Worm (Caenorhabditis elegans) whole organism, mixed stage, embryonic: ENCODE data around the gene snx-6.

ENCODE experiments used
- M03D4.4 ChIP-seq: sonication (generic microtip); optimal IDR thresholded peaks from 2 replicates; lab custom pipeline; 2017; ENCODE audit warnings: mild to moderate bottlenecking, missing genetic modification characterization, missing compliant biosample characterization
- bed-3 ChIP-seq: fragments of 200-800 bp; sonication (Bioruptor generic); optimal IDR thresholded peaks from 3 replicates; lab custom pipeline; 2018; ENCODE audit warnings: mild to moderate bottlenecking, missing genetic modification characterization, moderate library complexity, missing compliant biosample characterization
- blmp-1 ChIP-seq: fragments of 150-350 bp; optimal IDR thresholded peaks from 2 replicates; lab custom pipeline; 2014; ENCODE audit warnings: missing biosample characterization, missing genetic modification characterization
- ceh-39 ChIP-seq: fragments of 150-350 bp; optimal IDR thresholded peaks from 2 replicates; lab custom pipeline; 2014; ENCODE audit warnings: missing biosample characterization, missing genetic modification characterization
- ceh-43 ChIP-seq: fragments of 200-800 bp; sonication (Bioruptor generic); optimal IDR thresholded peaks from 2 replicates; lab custom pipeline; 2018; ENCODE audit warnings: mild to moderate bottlenecking, missing genetic modification characterization, moderate library complexity, missing compliant biosample characterization
- ceh-83 ChIP-seq: fragments of 200-800 bp; sonication (Bioruptor generic); optimal IDR thresholded peaks from 2 replicates; lab custom pipeline; 2018; ENCODE audit warnings: mild to moderate bottlenecking, missing genetic modification characterization, missing compliant biosample characterization
- ces-1 ChIP-seq: fragments of 150-350 bp; optimal IDR thresholded peaks from 2 replicates; lab custom pipeline; 2014; ENCODE audit warnings: missing biosample characterization, missing genetic modification reagents, missing genetic modification characterization
- cnd-1 ChIP-seq: fragments of 200-800 bp; sonication (Bioruptor generic); optimal IDR thresholded peaks from 2 replicates; lab custom pipeline; 2018; ENCODE audit warnings: mild to moderate bottlenecking, missing genetic modification characterization, missing compliant biosample characterization
- drap-1 ChIP-seq: fragments of 200-800 bp; sonication (Bioruptor generic); optimal IDR thresholded peaks from 3 replicates; lab custom pipeline; 2018; ENCODE audit warnings: mild to moderate bottlenecking, missing genetic modification characterization, missing compliant biosample characterization
- elt-1 ChIP-seq: sonication (generic microtip); optimal IDR thresholded peaks from 2 replicates; lab custom pipeline; 2017; ENCODE audit warnings: missing genetic modification characterization, mild to moderate bottlenecking, missing compliant biosample characterization, antibody characterized with exemption, moderate library complexity, borderline replicate concordance; ENCODE audit not compliant: insufficient read depth
- elt-3 ChIP-seq: fragments of 150-350 bp; optimal IDR thresholded peaks from 2 replicates; lab custom pipeline; 2014; ENCODE audit warnings: missing biosample characterization, missing genetic modification characterization
- flh-1 ChIP-seq: fragments of 200-800 bp; sonication (Bioruptor generic); optimal IDR thresholded peaks from 2 replicates; lab custom pipeline; 2018; ENCODE audit warnings: mild to moderate bottlenecking, missing genetic modification characterization, moderate library complexity, missing compliant biosample characterization
- ham-2 ChIP-seq: fragments of 200-800 bp; sonication (Bioruptor generic); optimal IDR thresholded peaks from 2 replicates; lab custom pipeline; 2018; ENCODE audit warnings: mild to moderate bottlenecking, missing genetic modification characterization, missing compliant biosample characterization
- hlh-1 ChIP-seq: fragments of 150-350 bp; optimal IDR thresholded peaks from 2 replicates; lab custom pipeline; 2014; ENCODE audit warnings: missing biosample characterization, missing genetic modification reagents, missing genetic modification characterization
- lin-13 ChIP-seq: fragments of 150-350 bp; optimal IDR thresholded peaks from 2 replicates; lab custom pipeline; 2014; ENCODE audit warnings: missing biosample characterization, missing genetic modification characterization
- lin-32 ChIP-seq: fragments of 200-800 bp; sonication (Bioruptor generic); optimal IDR thresholded peaks from 2 replicates; lab custom pipeline; 2018; ENCODE audit warnings: mild to moderate bottlenecking, missing genetic modification characterization, missing compliant biosample characterization
- lsy-2 ChIP-seq: fragments of 150-350 bp; optimal IDR thresholded peaks from 2 replicates; lab custom pipeline; 2014; ENCODE audit warnings: missing biosample characterization, missing genetic modification characterization
- mab-5 ChIP-seq: fragments of 150-350 bp; optimal IDR thresholded peaks from 2 replicates; lab custom pipeline; 2014; ENCODE audit warnings: missing biosample characterization, missing genetic modification characterization
- mep-1 ChIP-seq: fragments of 150-350 bp; optimal IDR thresholded peaks from 2 replicates; lab custom pipeline; 2017; ENCODE audit warnings: missing biosample characterization, missing genetic modification reagents, missing genetic modification characterization, inconsistent platforms
- mls-2 ChIP-seq: sonication (generic microtip); optimal IDR thresholded peaks from 2 replicates; lab custom pipeline; 2016; ENCODE audit warnings: mild to moderate bottlenecking, missing genetic modification characterization, moderate library complexity, missing compliant biosample characterization
- nhr-12 ChIP-seq: fragments of 150-350 bp; optimal IDR thresholded peaks from 2 replicates; lab custom pipeline; 2014; ENCODE audit warnings: missing biosample characterization, missing genetic modification characterization
- nhr-237 ChIP-seq: fragments of 150-350 bp; optimal IDR thresholded peaks from 2 replicates; lab custom pipeline; 2014; ENCODE audit warnings: missing biosample characterization, missing genetic modification characterization
- nhr-28 ChIP-seq: fragments of 150-350 bp; optimal IDR thresholded peaks from 2 replicates; lab custom pipeline; 2014; ENCODE audit warnings: missing biosample characterization, missing genetic modification characterization
- nhr-76 ChIP-seq: sonication (generic microtip); optimal IDR thresholded peaks from 2 replicates; lab custom pipeline; 2017; ENCODE audit warnings: missing biosample characterization, missing genetic modification characterization
- pha-4 ChIP-seq: fragments of 150-350 bp; optimal IDR thresholded peaks from 2 replicates; lab custom pipeline; 2018; ENCODE audit warnings: missing biosample characterization, missing genetic modification reagents, missing genetic modification characterization
- sem-2 ChIP-seq: fragments of 200-800 bp; sonication (Bioruptor generic); optimal IDR thresholded peaks from 2 replicates; lab custom pipeline; 2018; ENCODE audit warnings: mild to moderate bottlenecking, missing genetic modification characterization, missing compliant biosample characterization
- snpc-4 ChIP-seq: fragments of 150-350 bp; optimal IDR thresholded peaks from 2 replicates; lab custom pipeline; 2014; ENCODE audit warnings: missing biosample characterization, missing genetic modification characterization
- sptf-1 ChIP-seq: sonication (generic microtip); optimal IDR thresholded peaks from 2 replicates; lab custom pipeline; 2017; ENCODE audit warnings: mild to moderate bottlenecking, missing genetic modification characterization, moderate library complexity, missing compliant biosample characterization
- tbx-8 ChIP-seq: fragments of 200-800 bp; sonication (Bioruptor generic); optimal IDR thresholded peaks from 2 replicates; lab custom pipeline; 2018; ENCODE audit warnings: mild to moderate bottlenecking, missing genetic modification characterization, moderate library complexity, missing compliant biosample characterization
- unc-120 ChIP-seq: sonication (generic microtip); optimal IDR thresholded peaks from 2 replicates; lab custom pipeline; 2017; ENCODE audit warnings: missing genetic modification characterization, missing compliant biosample characterization; ENCODE audit not compliant: poor library complexity, severe bottlenecking
- unc-39 ChIP-seq: fragments of 150-350 bp; optimal IDR thresholded peaks from 2 replicates; lab custom pipeline; 2014; ENCODE audit warnings: missing biosample characterization, missing genetic modification characterization
- unc-62 ChIP-seq: fragments of 150-350 bp; optimal IDR thresholded peaks from 2 replicates; lab custom pipeline; 2014; ENCODE audit warnings: missing biosample characterization, missing genetic modification reagents, missing genetic modification characterization
- zip-8 ChIP-seq: fragments of 150-350 bp; optimal IDR thresholded peaks from 2 replicates; lab custom pipeline; 2014; ENCODE audit warnings: missing biosample characterization, missing genetic modification characterization
- ztf-11 ChIP-seq: fragments of 150-350 bp; optimal IDR thresholded peaks from 2 replicates; lab custom pipeline; 2014; ENCODE audit warnings: missing biosample characterization, missing genetic modification characterization

Gene snx-6

DNA sequence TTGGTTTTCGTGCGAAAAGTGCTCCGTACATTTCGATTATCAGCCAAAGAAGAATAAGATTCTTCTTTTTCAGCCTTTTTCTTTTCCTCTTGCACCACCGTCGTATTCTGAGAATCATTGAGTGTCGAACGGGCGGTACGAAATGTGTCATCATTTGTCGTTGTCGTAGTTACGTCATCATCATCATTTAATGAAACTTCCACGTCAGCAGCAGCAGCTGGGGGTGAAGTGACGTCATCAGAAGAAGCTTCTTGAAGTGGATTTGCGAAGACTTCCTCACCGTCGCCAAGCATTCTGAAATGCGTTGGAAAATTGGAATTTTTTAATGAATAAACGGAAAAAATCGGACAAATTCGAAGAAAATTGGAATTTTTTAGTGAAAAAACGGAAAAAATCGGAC is at the start of gene snx-6:
TSS of gene snx-6 (minus strand) at position 294 of the 400 bp plus-strand sequence.
- TF ChIP-seq cnd-1 (tag; lab: Kevin White, UChicago) (no peak), zip-8 (peak; percentile 94)

DNA sequence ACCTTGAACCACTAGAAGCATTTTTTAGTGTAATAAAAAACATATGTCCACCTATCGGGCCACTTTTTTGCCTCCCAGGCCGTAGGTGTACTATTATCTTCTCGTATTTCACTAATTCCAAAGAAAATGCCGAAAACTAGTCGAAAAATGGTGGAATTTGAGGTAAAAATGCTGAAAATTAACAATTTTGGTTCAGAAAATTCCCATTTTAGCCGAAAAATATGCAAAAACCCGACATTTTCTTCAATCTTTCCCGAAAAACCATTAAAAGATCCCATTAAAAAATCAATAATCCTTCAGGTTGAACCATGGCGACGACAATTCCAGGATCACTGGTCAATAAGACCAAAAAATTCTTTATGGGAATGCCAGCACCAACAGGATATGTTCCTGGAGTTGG is 42.3 kb upstream of the snx-6 start, which contains the start of gene prp-6:
TSS of gene prp-6 (plus strand) at position 301 of the 400 bp plus-strand sequence.
- peak; percentile 4 for TF ChIP-seq hlh-1
- TF ChIP-seq ceh-43: no peak

DNA sequence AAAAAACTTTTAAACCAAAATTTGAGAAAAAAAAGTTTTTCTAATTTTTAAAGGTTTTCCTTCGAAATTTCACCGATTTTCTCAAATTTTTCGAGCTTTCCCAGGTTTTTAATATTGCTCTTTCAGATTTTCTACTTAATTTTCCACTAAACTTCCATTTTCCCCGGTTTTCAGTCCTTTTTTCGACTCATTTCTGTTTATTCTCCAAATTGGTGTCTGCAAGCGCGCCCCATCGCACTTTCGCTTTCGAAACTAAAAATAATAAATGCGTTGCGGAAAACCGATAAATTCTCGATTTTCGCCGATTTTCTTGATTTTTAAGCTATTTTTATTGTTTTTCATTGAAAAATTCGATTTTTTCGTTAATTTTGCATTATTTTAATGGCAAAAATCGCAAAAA is 41.6 kb upstream of the snx-6 start:
- TF ChIP-seq nhr-28 (no peak), pha-4 (tag; lab: Kevin White, UChicago) (no peak), ces-1 (GFP tag; lab: Kevin White, UChicago) (peak; percentile 20), mep-1 (tag; lab: Kevin White, UChicago) (no peak), nhr-237 (no peak), unc-39 (no peak), elt-1 (tag; lab: Kevin White, UChicago) (no peak), unc-62 (no peak), hlh-1 (no peak), ham-2 (GFP tag; lab: Kevin White, UChicago) (no peak), ceh-39 (tag; lab: Kevin White, UChicago) (peak; percentile 35), ztf-11 (tag; lab: Kevin White, UChicago) (no peak), M03D4.4 (tag; lab: Kevin White, UChicago) (no peak), tbx-8 (no peak), elt-3 (tag; lab: Kevin White, UChicago) (no peak), snpc-4 (tag; lab: Kevin White, UChicago) (no peak), ceh-83 (no peak), drap-1 (GFP tag; lab: Kevin White, UChicago) (no peak), lsy-2 (tag; lab: Kevin White, UChicago) (no peak), ceh-43 (no peak), lin-32 (GFP tag; lab: Kevin White, UChicago) (no peak), blmp-1 (tag; lab: Kevin White, UChicago) (peak; percentile 60), mab-5 (tag; lab: Kevin White, UChicago) (no peak), unc-120 (tag; lab: Kevin White, UChicago) (no peak), mls-2 (tag; lab: Kevin White, UChicago) (no peak), sem-2 (GFP tag; lab: Kevin White, UChicago) (no peak)

DNA sequence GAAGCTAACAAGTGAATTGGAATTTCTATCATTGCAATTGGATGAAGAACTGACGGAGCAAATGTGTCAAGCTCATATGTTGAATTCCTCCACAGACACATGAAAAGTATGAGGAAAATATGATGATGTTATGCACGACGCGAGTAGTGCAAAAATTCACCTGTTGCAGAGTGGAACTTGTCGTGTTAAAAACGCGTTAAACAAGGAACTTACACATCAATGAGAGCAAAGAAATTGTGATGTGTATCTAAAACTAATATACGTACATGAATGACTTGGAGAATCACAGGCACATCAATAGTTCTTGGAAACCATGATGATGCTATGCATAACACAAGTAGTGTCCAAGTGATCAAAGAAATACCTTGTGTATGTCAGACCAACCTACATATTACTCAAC is 37.3 kb upstream of the snx-6 start, which contains the start of gene srh-134:
TSS of gene srh-134 (minus strand) at position 101 of the 400 bp plus-strand sequence.
- TF ChIP-seq elt-1 (tag; lab: Kevin White, UChicago) (no peak), zip-8 (no peak), ztf-11 (tag; lab: Kevin White, UChicago) (no peak), snpc-4 (tag; lab: Kevin White, UChicago) (no peak), ceh-43 (no peak), M03D4.4 (tag; lab: Kevin White, UChicago) (no peak), elt-3 (tag; lab: Kevin White, UChicago) (no peak), nhr-12 (tag; lab: Kevin White, UChicago) (no peak), ham-2 (GFP tag; lab: Kevin White, UChicago) (no peak), mab-5 (tag; lab: Kevin White, UChicago) (no peak), sptf-1 (tag; lab: Kevin White, UChicago) (no peak), ceh-39 (tag; lab: Kevin White, UChicago) (no peak), mep-1 (tag; lab: Kevin White, UChicago) (no peak)

DNA sequence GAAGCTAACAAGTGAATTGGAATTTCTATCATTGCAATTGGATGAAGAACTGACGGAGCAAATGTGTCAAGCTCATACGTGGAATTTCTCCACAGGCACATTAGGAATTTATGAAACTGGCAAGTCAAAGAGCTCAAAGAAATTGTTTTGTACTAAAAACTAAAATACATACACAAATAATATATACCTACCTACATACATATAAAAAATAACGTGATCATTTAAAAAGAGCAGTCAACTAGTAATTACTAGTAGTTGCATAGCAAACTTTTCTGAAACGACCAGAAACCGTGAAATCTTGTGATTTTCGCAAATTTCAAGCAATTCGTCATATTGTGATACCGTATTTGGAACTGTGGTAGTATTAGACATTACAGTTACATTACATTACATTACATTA is 34.2 kb upstream of the snx-6 start, which contains the start of gene srh-133:
TSS of gene srh-133 (minus strand) at position 101 of the 400 bp plus-strand sequence.
- no peak for TF ChIP-seq elt-3 (tag; lab: Kevin White, UChicago)
- TF ChIP-seq M03D4.4 (tag; lab: Kevin White, UChicago): no peak
- no peak for TF ChIP-seq sem-2 (GFP tag; lab: Kevin White, UChicago)
- TF ChIP-seq bed-3 (GFP tag; lab: Kevin White, UChicago): no peak
- no peak for TF ChIP-seq mab-5 (tag; lab: Kevin White, UChicago)
- TF ChIP-seq nhr-76 (tag; lab: Kevin White, UChicago): no peak
- no peak for TF ChIP-seq lsy-2 (tag; lab: Kevin White, UChicago)
- no peak for TF ChIP-seq flh-1 (GFP tag; lab: Kevin White, UChicago)
- no peak for TF ChIP-seq ztf-11 (tag; lab: Kevin White, UChicago)
- no peak for TF ChIP-seq blmp-1 (tag; lab: Kevin White, UChicago)
- TF ChIP-seq lin-32 (GFP tag; lab: Kevin White, UChicago): no peak
- TF ChIP-seq snpc-4 (tag; lab: Kevin White, UChicago): no peak
- TF ChIP-seq nhr-12 (tag; lab: Kevin White, UChicago): no peak
- no peak for TF ChIP-seq lin-13 (tag; lab: Kevin White, UChicago)
- TF ChIP-seq ham-2 (GFP tag; lab: Kevin White, UChicago): no peak
- TF ChIP-seq pha-4 (tag; lab: Kevin White, UChicago): no peak
- TF ChIP-seq sptf-1 (tag; lab: Kevin White, UChicago): no peak
- no peak for TF ChIP-seq mep-1 (tag; lab: Kevin White, UChicago)
- no peak for TF ChIP-seq unc-62
- TF ChIP-seq drap-1 (GFP tag; lab: Kevin White, UChicago): no peak
